Worm (Caenorhabditis elegans) whole organism, young adult: Measurements from ENCODE around the gene Y37E11B.6.

Experiments used
- B0035.1 ChIP-seq: sonication (generic microtip); optimal IDR thresholded peaks from 2 replicates; lab custom pipeline; 2016; ENCODE audit warnings: missing genetic modification characterization, mild to moderate bottlenecking, missing compliant biosample characterization, missing genotype, missing genetic modification reagents
- B0336.3 ChIP-seq: fragments of 200-800 bp; sonication (Bioruptor generic); IDR thresholded peaks from 2 replicates; pipeline ENCODE4 v1.3.6; 2022; ENCODE audit warnings: missing genetic modification characterization, missing compliant biosample characterization
- C06A6.2 ChIP-seq: fragments of 200-800 bp; sonication (Bioruptor generic); conservative IDR thresholded peaks from 2 replicates; pipeline ENCODE4 v1.3.6; 2022; ENCODE audit warnings: missing genetic modification characterization, missing compliant biosample characterization
- F57C9.4 ChIP-seq: sonication (generic microtip); optimal IDR thresholded peaks from 2 replicates; lab custom pipeline; 2017; ENCODE audit warnings: mild to moderate bottlenecking, missing genetic modification characterization, missing compliant biosample characterization
- T26A5.8 ChIP-seq: sonication (generic microtip); optimal IDR thresholded peaks from 2 replicates; lab custom pipeline; 2016; ENCODE audit warnings: missing genetic modification characterization, missing compliant biosample characterization
- Y67H2A.10 ChIP-seq: fragments of 200-800 bp; sonication (Bioruptor generic); conservative IDR thresholded peaks from 2 replicates; pipeline ENCODE4 v1.3.6; 2022; ENCODE audit warnings: missing genetic modification reagents, missing genetic modification characterization, missing compliant biosample characterization
- aptf-3 ChIP-seq: fragments of 200-800 bp; sonication (Bioruptor generic); IDR thresholded peaks from 2 replicates; pipeline ENCODE4 v1.3.6; 2022; ENCODE audit warnings: missing genetic modification characterization, missing compliant biosample characterization
- atf-7 ChIP-seq: sonication (generic microtip); optimal IDR thresholded peaks from 2 replicates; lab custom pipeline; 2017; ENCODE audit warnings: mild to moderate bottlenecking, missing genetic modification characterization, missing compliant biosample characterization
- athp-1 ChIP-seq: sonication (generic microtip); optimal IDR thresholded peaks from 2 replicates; lab custom pipeline; 2017; ENCODE audit warnings: mild to moderate bottlenecking, missing genetic modification characterization, missing compliant biosample characterization
- attf-5 ChIP-seq: fragments of 200-800 bp; sonication (Bioruptor generic); optimal IDR thresholded peaks from 2 replicates; lab custom pipeline; 2018; ENCODE audit warnings: mild to moderate bottlenecking, missing genetic modification characterization, missing compliant biosample characterization
- attf-6 ChIP-seq: fragments of 200-800 bp; sonication (Bioruptor generic); IDR thresholded peaks from 2 replicates; pipeline ENCODE4 v1.3.6; 2022; ENCODE audit warnings: missing genetic modification reagents, missing genetic modification characterization, missing compliant biosample characterization
- ccch-3 ChIP-seq: fragments of 200-800 bp; sonication (Bioruptor generic); optimal IDR thresholded peaks from 2 replicates; lab custom pipeline; 2018; ENCODE audit warnings: mild to moderate bottlenecking, missing genetic modification characterization, missing compliant biosample characterization
- cebp-2 ChIP-seq: fragments of 200-800 bp; sonication (Bioruptor generic); IDR thresholded peaks from 2 replicates; pipeline ENCODE4 v1.3.6; 2022; ENCODE audit warnings: missing genetic modification characterization, missing compliant biosample characterization
- ceh-40 ChIP-seq: fragments of 200-800 bp; sonication (Bioruptor generic); IDR thresholded peaks from 2 replicates; pipeline ENCODE4 v1.3.6; 2022; ENCODE audit warnings: missing genetic modification characterization, missing compliant biosample characterization
- ceh-79 ChIP-seq: sonication (generic microtip); optimal IDR thresholded peaks from 2 replicates; lab custom pipeline; 2017; ENCODE audit warnings: mild to moderate bottlenecking, missing genetic modification characterization, missing compliant biosample characterization
- die-1 ChIP-seq: sonication (generic microtip); optimal IDR thresholded peaks from 2 replicates; lab custom pipeline; 2016; ENCODE audit warnings: missing genotype, mild to moderate bottlenecking, missing genetic modification characterization, missing compliant biosample characterization
- dox-1 ChIP-seq: fragments of 200-800 bp; sonication (Bioruptor generic); IDR thresholded peaks from 2 replicates; pipeline ENCODE4 v1.3.6; 2022; ENCODE audit warnings: missing genetic modification reagents, missing genetic modification characterization, missing compliant biosample characterization
- dpl-1 ChIP-seq: fragments of 150-350 bp; optimal IDR thresholded peaks from 2 replicates; lab custom pipeline; 2014; ENCODE audit warnings: missing biosample characterization, missing genetic modification reagents, missing genetic modification characterization
- egl-44 ChIP-seq: fragments of 200-800 bp; sonication (Bioruptor generic); IDR thresholded peaks from 2 replicates; pipeline ENCODE4 v1.3.6; 2022; ENCODE audit warnings: missing genetic modification reagents, missing genetic modification characterization, missing compliant biosample characterization
- egrh-3 ChIP-seq: fragments of 200-800 bp; sonication (Bioruptor generic); IDR thresholded peaks from 2 replicates; pipeline ENCODE4 v1.3.6; 2022; ENCODE audit warnings: missing genetic modification reagents, missing genetic modification characterization, missing compliant biosample characterization
- ets-4 ChIP-seq: fragments of 200-800 bp; sonication (Bioruptor generic); optimal IDR thresholded peaks from 2 replicates; lab custom pipeline; 2018; ENCODE audit warnings: mild to moderate bottlenecking, missing genetic modification characterization, missing compliant biosample characterization
- hlh-12 ChIP-seq: sonication (generic microtip); optimal IDR thresholded peaks from 2 replicates; lab custom pipeline; 2016; ENCODE audit warnings: missing genetic modification characterization, missing compliant biosample characterization
- let-607 ChIP-seq, 2 experiments: fragments of 200-800 bp in 1 of 2; sonication (Bioruptor generic) in 1 of 2; sonication (generic microtip) in 1 of 2; optimal IDR thresholded peaks; 2 replicates each; lab custom pipeline; 2016 to 2018; ENCODE audit warnings: mild to moderate bottlenecking in 2 of 2, missing compliant biosample characterization in 2 of 2, missing genetic modification characterization in 2 of 2, moderate library complexity in 2 of 2, missing genotype in 1 of 2
- lin-54 ChIP-seq: fragments of 200-800 bp; sonication (Bioruptor generic); optimal IDR thresholded peaks from 2 replicates; lab custom pipeline; 2018; ENCODE audit warnings: mild to moderate bottlenecking, missing genetic modification characterization, missing compliant biosample characterization
- lsl-1 ChIP-seq: fragments of 200-800 bp; sonication (Bioruptor generic); optimal IDR thresholded peaks from 2 replicates; lab custom pipeline; 2018; ENCODE audit warnings: mild to moderate bottlenecking, missing genetic modification characterization, moderate library complexity, missing compliant biosample characterization
- lsy-27 ChIP-seq: sonication (generic microtip); optimal IDR thresholded peaks from 2 replicates; lab custom pipeline; 2017; ENCODE audit warnings: missing genetic modification characterization, mild to moderate bottlenecking, missing compliant biosample characterization, antibody characterized with exemption, missing genotype, borderline replicate concordance; ENCODE audit not compliant: insufficient read depth
- madf-10 ChIP-seq: sonication (generic microtip); optimal IDR thresholded peaks from 2 replicates; lab custom pipeline; 2016; ENCODE audit warnings: mild to moderate bottlenecking, missing genetic modification characterization, missing compliant biosample characterization
- mcd-1 ChIP-seq: fragments of 200-800 bp; sonication (Bioruptor generic); IDR thresholded peaks from 2 replicates; pipeline ENCODE4 v1.3.6; 2022; ENCODE audit warnings: missing genetic modification reagents, missing genetic modification characterization, missing compliant biosample characterization
- mxl-1 ChIP-seq: sonication (generic microtip); optimal IDR thresholded peaks from 2 replicates; lab custom pipeline; 2016; ENCODE audit warnings: missing genetic modification characterization, missing compliant biosample characterization
- nfya-1 ChIP-seq: sonication (generic microtip); optimal IDR thresholded peaks from 2 replicates; lab custom pipeline; 2017; ENCODE audit warnings: antibody characterized with exemption, missing compliant biosample characterization, missing genetic modification characterization, borderline replicate concordance; ENCODE audit not compliant: insufficient read depth
- nfyb-1 ChIP-seq: fragments of 200-800 bp; sonication (Bioruptor generic); IDR thresholded peaks from 2 replicates; pipeline ENCODE4 v1.3.6; 2022; ENCODE audit warnings: missing genetic modification reagents, missing genetic modification characterization, missing compliant biosample characterization
- nhr-80 ChIP-seq: sonication (generic microtip); optimal IDR thresholded peaks from 2 replicates; lab custom pipeline; 2016; ENCODE audit warnings: missing genetic modification characterization, missing compliant biosample characterization
- nhr-90 ChIP-seq: sonication (generic microtip); optimal IDR thresholded peaks from 2 replicates; lab custom pipeline; 2016; ENCODE audit warnings: missing genotype, mild to moderate bottlenecking, missing genetic modification characterization, missing compliant biosample characterization
- repo-1 ChIP-seq: sonication (generic microtip); optimal IDR thresholded peaks from 2 replicates; lab custom pipeline; 2017; ENCODE audit warnings: mild to moderate bottlenecking, missing genetic modification characterization, missing compliant biosample characterization
- rpc-1 ChIP-seq, 2 experiments: fragments of 150-350 bp in 1 of 2; sonication (generic microtip) in 1 of 2; optimal IDR thresholded peaks; 2 replicates each; lab custom pipeline; 2014 to 2018; ENCODE audit warnings: missing biosample characterization in 1 of 2, missing genetic modification characterization in 1 of 2, missing genetic modification reagents in 1 of 2, missing genotype in 1 of 2
- sdz-38 ChIP-seq: sonication (generic microtip); optimal IDR thresholded peaks from 2 replicates; lab custom pipeline; 2016; ENCODE audit warnings: missing genotype, missing genetic modification characterization, missing compliant biosample characterization
- sea-2 ChIP-seq: fragments of 200-800 bp; sonication (Bioruptor generic); IDR thresholded peaks from 2 replicates; pipeline ENCODE4 v1.3.6; 2022; ENCODE audit warnings: missing genetic modification characterization, missing compliant biosample characterization
- snpc-1.1 ChIP-seq: sonication (generic microtip); optimal IDR thresholded peaks from 2 replicates; lab custom pipeline; 2017; ENCODE audit warnings: missing genetic modification characterization, mild to moderate bottlenecking, missing compliant biosample characterization, antibody characterized with exemption, moderate library complexity, missing genotype, missing genetic modification reagents; ENCODE audit not compliant: insufficient read depth
- snpc-3.4 ChIP-seq: sonication (generic microtip); optimal IDR thresholded peaks from 2 replicates; lab custom pipeline; 2017; ENCODE audit warnings: missing genetic modification characterization, mild to moderate bottlenecking, missing compliant biosample characterization, antibody characterized with exemption, moderate library complexity, missing genotype, missing genetic modification reagents
- sptf-2 ChIP-seq: fragments of 200-800 bp; sonication (Bioruptor generic); optimal IDR thresholded peaks from 2 replicates; lab custom pipeline; 2018; ENCODE audit warnings: mild to moderate bottlenecking, missing genetic modification characterization, missing compliant biosample characterization
- tbp1 ChIP-seq: fragments of 200-800 bp; sonication (Bioruptor generic); optimal IDR thresholded peaks from 2 replicates; lab custom pipeline; 2018; ENCODE audit warnings: mild to moderate bottlenecking, missing genetic modification characterization, missing compliant biosample characterization
- unc-130 ChIP-seq: sonication (generic microtip); optimal IDR thresholded peaks from 2 replicates; lab custom pipeline; 2016; ENCODE audit warnings: missing genetic modification reagents, missing genetic modification characterization, missing compliant biosample characterization
- unc-62 ChIP-seq: fragments of 150-350 bp; optimal IDR thresholded peaks from 2 replicates; lab custom pipeline; 2014; ENCODE audit warnings: missing biosample characterization, missing genetic modification reagents, missing genetic modification characterization
- zfh-2 ChIP-seq: fragments of 200-800 bp; sonication (Bioruptor generic); conservative IDR thresholded peaks from 2 replicates; pipeline ENCODE4 v1.3.6; 2022; ENCODE audit warnings: missing genetic modification reagents, missing genetic modification characterization, missing compliant biosample characterization
- ztf-22 ChIP-seq: fragments of 200-800 bp; sonication (Bioruptor generic); optimal IDR thresholded peaks from 2 replicates; lab custom pipeline; 2018; ENCODE audit warnings: mild to moderate bottlenecking, missing genetic modification characterization, moderate library complexity, missing compliant biosample characterization
- ztf-26 ChIP-seq: sonication (generic microtip); optimal IDR thresholded peaks from 2 replicates; lab custom pipeline; 2017; ENCODE audit warnings: missing genetic modification characterization, missing compliant biosample characterization
- ztf-28 ChIP-seq: fragments of 200-800 bp; sonication (Bioruptor generic); IDR thresholded peaks from 2 replicates; pipeline ENCODE4 v1.3.6; 2022; ENCODE audit warnings: missing genetic modification reagents, missing genetic modification characterization, missing compliant biosample characterization
- ztf-3 ChIP-seq: fragments of 200-800 bp; sonication (Bioruptor generic); optimal IDR thresholded peaks from 2 replicates; lab custom pipeline; 2018; ENCODE audit warnings: mild to moderate bottlenecking, missing genetic modification characterization, missing compliant biosample characterization
- ztf-6 ChIP-seq: fragments of 200-800 bp; sonication (Bioruptor generic); IDR thresholded peaks from 2 replicates; pipeline ENCODE4 v1.3.6; 2022; ENCODE audit warnings: missing genetic modification reagents, missing genetic modification characterization, missing compliant biosample characterization

Y37E11B.6 gene

DNA sequence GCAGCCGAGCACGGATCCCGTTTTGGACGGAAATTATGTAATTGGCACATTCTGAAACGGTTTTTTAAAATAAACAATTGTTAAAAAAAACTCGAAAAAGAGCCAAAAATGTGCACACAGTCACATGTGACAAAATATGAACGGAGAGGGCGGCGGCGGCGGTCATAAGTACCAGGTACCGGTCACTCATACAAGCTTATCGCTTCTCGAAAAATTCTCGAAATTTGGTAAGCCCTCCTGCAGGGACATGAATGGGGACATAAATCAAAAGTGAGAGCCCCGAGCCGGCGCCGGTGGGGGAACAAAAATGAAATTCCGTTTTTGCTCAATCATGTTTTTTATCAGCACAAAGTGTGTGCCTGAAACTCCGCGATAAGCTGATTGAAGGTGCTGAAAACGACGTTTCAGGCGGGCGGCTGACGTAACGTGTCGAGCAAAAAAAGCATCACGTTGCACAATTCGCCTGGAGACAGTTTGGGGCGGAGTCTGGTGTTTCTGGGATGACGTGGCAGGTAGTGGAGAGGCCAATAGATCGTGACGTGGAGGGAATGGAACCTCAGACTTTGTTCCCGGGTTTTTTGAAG, 14.0 kb upstream of the Y37E11B.6 start, which contains the start of gene ltah-1.2:
Gene ltah-1.2 (minus strand): TSS at position 51 of the 584 bp plus-strand sequence.
- TF ChIP-seq lsy-27 (tag; lab: Kevin White, UChicago) = no peak
- TF ChIP-seq dpl-1 (GFP tag; lab: Kevin White, UChicago) = no peak
- no peak for TF ChIP-seq T26A5.8 (tag; lab: Kevin White, UChicago)
- TF ChIP-seq attf-6 (GFP tag; lab: Robert Waterston, UW) = no peak
- no peak for TF ChIP-seq sdz-38 (tag; lab: Kevin White, UChicago)
- TF ChIP-seq repo-1 (tag; lab: Kevin White, UChicago) = no peak
- TF ChIP-seq unc-130 (GFP tag; lab: Kevin White, UChicago) = no peak
- peak; percentile 81 for TF ChIP-seq atf-7 (tag; lab: Kevin White, UChicago)
- TF ChIP-seq ztf-22 (GFP tag; lab: Kevin White, UChicago) = peak; percentile 81
- TF ChIP-seq lsl-1 (GFP tag; lab: Kevin White, UChicago) = no peak
- no peak for TF ChIP-seq ztf-28
- TF ChIP-seq madf-10 (tag; lab: Kevin White, UChicago) = peak; percentile 13
- no peak for TF ChIP-seq ztf-6 (GFP tag; lab: Robert Waterston, UW)
- TF ChIP-seq die-1 = no peak
- TF ChIP-seq tbp1 = peak; percentile 5
- no peak for TF ChIP-seq snpc-3.4 (tag; lab: Kevin White, UChicago)
- peak; percentile 45; the same call in 1 of the 2 replicates for TF ChIP-seq mcd-1 (GFP tag; lab: Robert Waterston, UW)
- no peak for TF ChIP-seq attf-5 (GFP tag; lab: Kevin White, UChicago)
- peak; percentile 92 for TF ChIP-seq nhr-80
- TF ChIP-seq ceh-79 (tag; lab: Kevin White, UChicago) = no peak
- TF ChIP-seq snpc-1.1 (tag; lab: Kevin White, UChicago) = no peak
- TF ChIP-seq sptf-2 = no peak
- peak; percentile 67; the same call in 1 of the 2 replicates for TF ChIP-seq dox-1
- TF ChIP-seq F57C9.4 (tag; lab: Kevin White, UChicago) = no peak
- TF ChIP-seq cebp-2 = no peak
- TF ChIP-seq rpc-1 (optimal IDR thresholded peaks at IDR 0.05; lab: Kevin White, UChicago) = no peak
- TF ChIP-seq rpc-1 (tag; optimal IDR thresholded peaks at IDR 0.05; lab: Kevin White, UChicago) = no peak
- TF ChIP-seq nfyb-1 (GFP tag; lab: Robert Waterston, UW) = peak; percentile 53; the same call in 1 of the 2 replicates
- TF ChIP-seq B0336.3 (GFP tag; lab: Robert Waterston, UW) = peak; percentile 76
- no peak for TF ChIP-seq ccch-3 (GFP tag; lab: Kevin White, UChicago)
- no peak for TF ChIP-seq C06A6.2 (GFP tag; lab: Robert Waterston, UW)
- TF ChIP-seq aptf-3 (GFP tag; lab: Robert Waterston, UW) = no peak
- no peak for TF ChIP-seq nfya-1
- no peak for TF ChIP-seq mxl-1 (tag; lab: Kevin White, UChicago)
- TF ChIP-seq unc-62 (GFP tag; lab: Kevin White, UChicago) = no peak
- TF ChIP-seq athp-1 = no peak
- no peak for TF ChIP-seq ceh-40 (GFP tag; lab: Robert Waterston, UW)
- no peak for TF ChIP-seq sea-2 (GFP tag; lab: Robert Waterston, UW)
- TF ChIP-seq ztf-26 (tag; lab: Kevin White, UChicago) = no peak
- peak; percentile 9 for TF ChIP-seq lin-54 (GFP tag; lab: Kevin White, UChicago)
- no peak for TF ChIP-seq nhr-90 (tag; lab: Kevin White, UChicago)
- no peak for TF ChIP-seq B0035.1
- TF ChIP-seq ets-4 (GFP tag; lab: Kevin White, UChicago) = peak; percentile 88
- peak; percentile 96 to 97 for TF ChIP-seq let-607 (tag; optimal IDR thresholded peaks at IDR 0.05; lab: Kevin White, UChicago)
- TF ChIP-seq ztf-3 (GFP tag; lab: Kevin White, UChicago) = no peak
- TF ChIP-seq hlh-12 (tag; lab: Kevin White, UChicago) = no peak
- no peak for TF ChIP-seq Y67H2A.10 (GFP tag; lab: Robert Waterston, UW)
- TF ChIP-seq egrh-3 = no peak
- no peak for TF ChIP-seq egl-44 (GFP tag; lab: Robert Waterston, UW)
- TF ChIP-seq zfh-2 (GFP tag; lab: Robert Waterston, UW) = peak; percentile 49; the same call in 1 of the 2 replicates
